Worm (Caenorhabditis elegans): ENCODE measurements around the gene ZK1010.12.

- TF ChIP-seq flh-1 (GFP tag; optimal IDR thresholded peaks at IDR 0.05) (no peak), mls-2 (tag; optimal IDR thresholded peaks at IDR 0.05) (no peak)
Observed at ce11 chrIII:12998252-12998651, 7.2 kb downstream of the ZK1010.12 start.

Measured in whole organism, mixed stage, embryonic.